Fruit fly (Drosophila melanogaster) whole organism, adult: ENCODE measurements around the gene Wdr81.
A peak's percentile ranks its signal among the peaks of the same experiment; 100 is the strongest.

Experiments
- CG11617 ChIP-seq: fragments of 200-800 bp; sonication (Bioruptor generic); optimal IDR thresholded peaks from 2 replicates; lab custom pipeline; 2017; ENCODE audit warnings: mild to moderate bottlenecking, missing biosample characterization, missing genetic modification reagents, missing genetic modification characterization
- CG12768 ChIP-seq: fragments of 200-800 bp; sonication (Bioruptor generic); optimal IDR thresholded peaks from 2 replicates; lab custom pipeline; 2017; ENCODE audit warnings: missing biosample characterization, missing genetic modification characterization, mild to moderate bottlenecking, moderate library complexity, missing genetic modification reagents
- CG14711 ChIP-seq: fragments of 200-800 bp; sonication (Bioruptor generic); optimal IDR thresholded peaks from 2 replicates; lab custom pipeline; 2018; ENCODE audit warnings: missing biosample characterization, mild to moderate bottlenecking, missing genetic modification characterization, moderate library complexity
- CG1620 ChIP-seq: fragments of 200-800 bp; sonication (Bioruptor generic); optimal IDR thresholded peaks from 2 replicates; lab custom pipeline; 2016; ENCODE audit warnings: missing biosample characterization, missing genetic modification characterization
- CG33017 ChIP-seq: fragments of 200-800 bp; sonication (Bioruptor generic); optimal IDR thresholded peaks from 2 replicates; lab custom pipeline; 2018; ENCODE audit warnings: missing biosample characterization, mild to moderate bottlenecking, missing genetic modification characterization, moderate library complexity
- CG7045 ChIP-seq: fragments of 200-800 bp; sonication (Bioruptor generic); optimal IDR thresholded peaks from 2 replicates; lab custom pipeline; 2017; ENCODE audit warnings: missing biosample characterization, mild to moderate bottlenecking, missing genetic modification characterization
- CG7101 ChIP-seq: fragments of 200-800 bp; sonication (Bioruptor generic); optimal IDR thresholded peaks from 2 replicates; lab custom pipeline; 2018; ENCODE audit warnings: missing biosample characterization, mild to moderate bottlenecking, missing genetic modification characterization, moderate library complexity
- Clk ChIP-seq: fragments of 200-800 bp; sonication (Bioruptor generic); optimal IDR thresholded peaks from 2 replicates; lab custom pipeline; 2017; ENCODE audit warnings: missing biosample characterization, missing genetic modification characterization
- Crg-1 ChIP-seq: fragments of 200-800 bp; sonication (Bioruptor generic); optimal IDR thresholded peaks from 2 replicates; lab custom pipeline; 2016; ENCODE audit warnings: missing biosample characterization, missing genetic modification characterization
- Hr96 ChIP-seq: fragments of 200-800 bp; sonication (Bioruptor generic); optimal IDR thresholded peaks from 2 replicates; lab custom pipeline; 2016; ENCODE audit warnings: missing biosample characterization, missing genetic modification characterization
- Mnt ChIP-seq: fragments of 200-800 bp; sonication (Bioruptor generic); optimal IDR thresholded peaks from 2 replicates; lab custom pipeline; 2016; ENCODE audit warnings: missing biosample characterization, mild to moderate bottlenecking, missing genetic modification characterization
- bab1 ChIP-seq: fragments of 200-800 bp; sonication (Bioruptor generic); optimal IDR thresholded peaks from 3 replicates; lab custom pipeline; 2019; ENCODE audit warnings: missing biosample characterization, mild to moderate bottlenecking, missing genetic modification characterization, moderate library complexity
- cic ChIP-seq: fragments of 200-800 bp; sonication (Bioruptor generic); optimal IDR thresholded peaks from 2 replicates; lab custom pipeline; 2017; ENCODE audit warnings: missing biosample characterization, mild to moderate bottlenecking, missing genetic modification characterization, moderate library complexity
- cnc ChIP-seq, 2 experiments: fragments of >200 bp; optimal IDR thresholded peaks; 2 replicates each; lab custom pipeline; 2017
- kay ChIP-seq: fragments of 200-800 bp; sonication (Bioruptor generic); peaks from one replicate; lab custom pipeline; 2016; ENCODE audit warnings: missing biosample characterization, missing genetic modification characterization, borderline replicate concordance
- ovo ChIP-seq: fragments of 200-800 bp; sonication (Bioruptor generic); optimal IDR thresholded peaks from 2 replicates; lab custom pipeline; 2016; ENCODE audit warnings: missing biosample characterization, missing genetic modification characterization
- pad ChIP-seq: fragments of 200-800 bp; sonication (Bioruptor generic); optimal IDR thresholded peaks from 3 replicates; lab custom pipeline; 2017; ENCODE audit warnings: missing biosample characterization, missing genetic modification characterization, mild to moderate bottlenecking, moderate library complexity, missing genetic modification reagents
- tj ChIP-seq: fragments of 200-800 bp; sonication (Bioruptor generic); optimal IDR thresholded peaks from 3 replicates; lab custom pipeline; 2017; ENCODE audit warnings: missing biosample characterization, mild to moderate bottlenecking, missing genetic modification characterization, moderate library complexity
- toe ChIP-seq: fragments of 200-800 bp; sonication (Bioruptor generic); optimal IDR thresholded peaks from 2 replicates; lab custom pipeline; 2016; ENCODE audit warnings: missing biosample characterization, missing genetic modification characterization

The Wdr81 gene

dm6 chr2L:11970343-11970742 is 50.4 kb downstream of the Wdr81 start:
- peak; percentile 94 for TF ChIP-seq kay (GFP tag; lab: Kevin White, UChicago)
- TF ChIP-seq CG33017 = no peak

dm6 chr2L:11969424-11969823 is 51.3 kb downstream of the Wdr81 start:
- TF ChIP-seq CG1620 (no peak), cnc (optimal IDR thresholded peaks at IDR 0.05; lab: Kevin White, UChicago) (no peak), Crg-1 (GFP tag; lab: Kevin White, UChicago) (no peak), bab1 (no peak), Clk (GFP tag; lab: Kevin White, UChicago) (no peak), kay (GFP tag; lab: Kevin White, UChicago) (no peak), CG11617 (no peak), CG14711 (tag; lab: Kevin White, UChicago) (no peak), pad (GFP tag; lab: Kevin White, UChicago) (no peak), CG7101 (tag; lab: Kevin White, UChicago) (no peak), toe (GFP tag; lab: Kevin White, UChicago) (no peak), Hr96 (GFP tag; lab: Kevin White, UChicago) (no peak), Mnt (GFP tag; lab: Kevin White, UChicago) (no peak), cic (GFP tag; lab: Kevin White, UChicago) (no peak), CG12768 (GFP tag; lab: Kevin White, UChicago) (no peak), tj (no peak), CG7045 (GFP tag; lab: Kevin White, UChicago) (no peak), CG33017 (no peak), ovo (GFP tag; lab: Kevin White, UChicago) (no peak)

- TF ChIP-seq Clk (GFP tag; lab: Kevin White, UChicago) (no peak), CG33017 (no peak), cnc (optimal IDR thresholded peaks at IDR 0.05; lab: Kevin White, UChicago) (no peak), toe (GFP tag; lab: Kevin White, UChicago) (no peak), pad (GFP tag; lab: Kevin White, UChicago) (no peak)
These were observed 52.0 kb downstream of the Wdr81 start for dm6 chr2L:11968581-11969272.

- TF ChIP-seq kay (GFP tag; lab: Kevin White, UChicago) (no peak), bab1 (no peak), toe (GFP tag; lab: Kevin White, UChicago) (no peak), CG1620 (no peak), Crg-1 (GFP tag; lab: Kevin White, UChicago) (no peak), CG14711 (tag; lab: Kevin White, UChicago) (no peak), pad (GFP tag; lab: Kevin White, UChicago) (no peak), cnc (optimal IDR thresholded peaks at IDR 0.05; lab: Kevin White, UChicago) (no peak), Clk (GFP tag; lab: Kevin White, UChicago) (no peak), CG12768 (GFP tag; lab: Kevin White, UChicago) (no peak)
These were observed 54.9 kb downstream of the Wdr81 start for dm6 chr2L:11965610-11966594.
